Worm (Caenorhabditis elegans) whole organism, young adult: ENCODE results near the gene T19B10.5.

ENCODE experiments used
- F33H1.4 ChIP-seq: fragments of 200-800 bp; sonication (Bioruptor generic); IDR thresholded peaks from 2 replicates; pipeline ENCODE4 v1.3.6; 2022; ENCODE audit warnings: missing genetic modification reagents, missing genetic modification characterization, missing compliant biosample characterization
- F37B4.10 ChIP-seq: fragments of 200-800 bp; sonication (Bioruptor generic); IDR thresholded peaks from 2 replicates; pipeline ENCODE4 v1.3.6; 2022; ENCODE audit warnings: missing genetic modification characterization, missing compliant biosample characterization
- F52B5.7 ChIP-seq: sonication (generic microtip); optimal IDR thresholded peaks from 2 replicates; lab custom pipeline; 2016; ENCODE audit warnings: mild to moderate bottlenecking, missing genetic modification characterization, missing compliant biosample characterization
- F57A8.1 ChIP-seq: fragments of 200-800 bp; sonication (Bioruptor generic); optimal IDR thresholded peaks from 2 replicates; lab custom pipeline; 2018; ENCODE audit warnings: mild to moderate bottlenecking, missing genetic modification characterization, moderate library complexity, missing compliant biosample characterization
- K11D2.4 ChIP-seq: fragments of 200-800 bp; sonication (Bioruptor generic); IDR thresholded peaks from 2 replicates; pipeline ENCODE4 v1.3.6; 2022; ENCODE audit warnings: missing genetic modification reagents, missing genetic modification characterization, missing compliant biosample characterization
- T07F8.4 ChIP-seq: sonication (generic microtip); optimal IDR thresholded peaks from 2 replicates; lab custom pipeline; 2016; ENCODE audit warnings: mild to moderate bottlenecking, missing genetic modification characterization, moderate library complexity, missing compliant biosample characterization
- T26A5.8 ChIP-seq: sonication (generic microtip); optimal IDR thresholded peaks from 2 replicates; lab custom pipeline; 2016; ENCODE audit warnings: missing genetic modification characterization, missing compliant biosample characterization
- Y56A3A.18 ChIP-seq: fragments of 200-800 bp; sonication (Bioruptor generic); IDR thresholded peaks from 2 replicates; pipeline ENCODE4 v1.3.6; 2022; ENCODE audit warnings: missing genetic modification reagents, missing genetic modification characterization, missing compliant biosample characterization
- Y67H2A.10 ChIP-seq: fragments of 200-800 bp; sonication (Bioruptor generic); conservative IDR thresholded peaks from 2 replicates; pipeline ENCODE4 v1.3.6; 2022; ENCODE audit warnings: missing genetic modification reagents, missing genetic modification characterization, missing compliant biosample characterization
- ZK185.1 ChIP-seq: sonication (generic microtip); optimal IDR thresholded peaks from 2 replicates; lab custom pipeline; 2016; ENCODE audit warnings: mild to moderate bottlenecking, missing genetic modification characterization, missing compliant biosample characterization; ENCODE audit not compliant: poor library complexity, severe bottlenecking
- ama-1 ChIP-seq, 3 experiments: fragments of 150-350 bp in 1 of 3; sonication (generic microtip) in 2 of 3; optimal IDR thresholded peaks; 2 replicates each; lab custom pipeline; 2014 to 2018; ENCODE audit warnings: missing biosample characterization in 2 of 3, missing genetic modification characterization in 2 of 3, missing genetic modification reagents in 2 of 3
- attf-6 ChIP-seq: fragments of 200-800 bp; sonication (Bioruptor generic); IDR thresholded peaks from 2 replicates; pipeline ENCODE4 v1.3.6; 2022; ENCODE audit warnings: missing genetic modification reagents, missing genetic modification characterization, missing compliant biosample characterization
- ccch-3 ChIP-seq: fragments of 200-800 bp; sonication (Bioruptor generic); optimal IDR thresholded peaks from 2 replicates; lab custom pipeline; 2018; ENCODE audit warnings: mild to moderate bottlenecking, missing genetic modification characterization, missing compliant biosample characterization
- cebp-2 ChIP-seq: fragments of 200-800 bp; sonication (Bioruptor generic); IDR thresholded peaks from 2 replicates; pipeline ENCODE4 v1.3.6; 2022; ENCODE audit warnings: missing genetic modification characterization, missing compliant biosample characterization
- ceh-100 ChIP-seq: fragments of 200-800 bp; sonication (Bioruptor generic); IDR thresholded peaks from 2 replicates; pipeline ENCODE4 v1.3.6; 2022; ENCODE audit warnings: missing genetic modification reagents, missing genetic modification characterization, missing compliant biosample characterization
- chd-7 ChIP-seq: sonication (generic microtip); optimal IDR thresholded peaks from 2 replicates; lab custom pipeline; 2016; ENCODE audit warnings: mild to moderate bottlenecking, missing genetic modification characterization, moderate library complexity, missing compliant biosample characterization
- dox-1 ChIP-seq: fragments of 200-800 bp; sonication (Bioruptor generic); IDR thresholded peaks from 2 replicates; pipeline ENCODE4 v1.3.6; 2022; ENCODE audit warnings: missing genetic modification reagents, missing genetic modification characterization, missing compliant biosample characterization
- egl-44 ChIP-seq: fragments of 200-800 bp; sonication (Bioruptor generic); IDR thresholded peaks from 2 replicates; pipeline ENCODE4 v1.3.6; 2022; ENCODE audit warnings: missing genetic modification reagents, missing genetic modification characterization, missing compliant biosample characterization
- ets-4 ChIP-seq: fragments of 200-800 bp; sonication (Bioruptor generic); optimal IDR thresholded peaks from 2 replicates; lab custom pipeline; 2018; ENCODE audit warnings: mild to moderate bottlenecking, missing genetic modification characterization, missing compliant biosample characterization
- lag-1 ChIP-seq: fragments of 200-800 bp; sonication (Bioruptor generic); IDR thresholded peaks from 2 replicates; pipeline ENCODE4 v1.3.6; 2022; ENCODE audit warnings: missing genetic modification reagents, missing genetic modification characterization, missing compliant biosample characterization
- let-607 ChIP-seq, 2 experiments: fragments of 200-800 bp in 1 of 2; sonication (Bioruptor generic) in 1 of 2; sonication (generic microtip) in 1 of 2; optimal IDR thresholded peaks; 2 replicates each; lab custom pipeline; 2016 to 2018; ENCODE audit warnings: mild to moderate bottlenecking in 2 of 2, missing compliant biosample characterization in 2 of 2, missing genetic modification characterization in 2 of 2, moderate library complexity in 2 of 2, missing genotype in 1 of 2
- lin-26 ChIP-seq: fragments of 200-800 bp; sonication (Bioruptor generic); IDR thresholded peaks from 2 replicates; pipeline ENCODE4 v1.3.6; 2022; ENCODE audit warnings: missing genetic modification reagents, missing genetic modification characterization, missing compliant biosample characterization
- lin-40 ChIP-seq: sonication (generic microtip); optimal IDR thresholded peaks from 2 replicates; lab custom pipeline; 2016; ENCODE audit warnings: missing genetic modification characterization, mild to moderate bottlenecking, missing compliant biosample characterization, missing genotype, missing genetic modification reagents
- lin-54 ChIP-seq: fragments of 200-800 bp; sonication (Bioruptor generic); optimal IDR thresholded peaks from 2 replicates; lab custom pipeline; 2018; ENCODE audit warnings: mild to moderate bottlenecking, missing genetic modification characterization, missing compliant biosample characterization
- lir-1 ChIP-seq: fragments of 200-800 bp; sonication (Bioruptor generic); conservative IDR thresholded peaks from 2 replicates; pipeline ENCODE4 v1.3.6; 2022; ENCODE audit warnings: missing genetic modification reagents, missing genetic modification characterization, missing compliant biosample characterization
- madf-8 ChIP-seq: fragments of 200-800 bp; sonication (Bioruptor generic); conservative IDR thresholded peaks from 2 replicates; pipeline ENCODE4 v1.3.6; 2022; ENCODE audit warnings: missing genetic modification reagents, missing genetic modification characterization, missing compliant biosample characterization
- mcd-1 ChIP-seq: fragments of 200-800 bp; sonication (Bioruptor generic); IDR thresholded peaks from 2 replicates; pipeline ENCODE4 v1.3.6; 2022; ENCODE audit warnings: missing genetic modification reagents, missing genetic modification characterization, missing compliant biosample characterization
- mxl-1 ChIP-seq: sonication (generic microtip); optimal IDR thresholded peaks from 2 replicates; lab custom pipeline; 2016; ENCODE audit warnings: missing genetic modification characterization, missing compliant biosample characterization
- nhr-179 ChIP-seq: sonication (generic microtip); optimal IDR thresholded peaks from 2 replicates; lab custom pipeline; 2016; ENCODE audit warnings: mild to moderate bottlenecking, missing genetic modification characterization, missing compliant biosample characterization
- nhr-80 ChIP-seq: sonication (generic microtip); optimal IDR thresholded peaks from 2 replicates; lab custom pipeline; 2016; ENCODE audit warnings: missing genetic modification characterization, missing compliant biosample characterization
- pbrm-1 ChIP-seq: fragments of 200-800 bp; sonication (Bioruptor generic); IDR thresholded peaks from 2 replicates; pipeline ENCODE4 v1.3.6; 2022; ENCODE audit warnings: missing genetic modification reagents, missing genetic modification characterization, missing compliant biosample characterization
- repo-1 ChIP-seq: sonication (generic microtip); optimal IDR thresholded peaks from 2 replicates; lab custom pipeline; 2017; ENCODE audit warnings: mild to moderate bottlenecking, missing genetic modification characterization, missing compliant biosample characterization
- sdz-38 ChIP-seq: sonication (generic microtip); optimal IDR thresholded peaks from 2 replicates; lab custom pipeline; 2016; ENCODE audit warnings: missing genotype, missing genetic modification characterization, missing compliant biosample characterization
- snpc-3.4 ChIP-seq: sonication (generic microtip); optimal IDR thresholded peaks from 2 replicates; lab custom pipeline; 2017; ENCODE audit warnings: missing genetic modification characterization, mild to moderate bottlenecking, missing compliant biosample characterization, antibody characterized with exemption, moderate library complexity, missing genotype, missing genetic modification reagents
- sptf-2 ChIP-seq: fragments of 200-800 bp; sonication (Bioruptor generic); optimal IDR thresholded peaks from 2 replicates; lab custom pipeline; 2018; ENCODE audit warnings: mild to moderate bottlenecking, missing genetic modification characterization, missing compliant biosample characterization
- tbx-9 ChIP-seq: sonication (generic microtip); optimal IDR thresholded peaks from 2 replicates; lab custom pipeline; 2016; ENCODE audit warnings: borderline replicate concordance, missing genetic modification characterization, inconsistent platforms, missing compliant biosample characterization
- unc-130 ChIP-seq: sonication (generic microtip); optimal IDR thresholded peaks from 2 replicates; lab custom pipeline; 2016; ENCODE audit warnings: missing genetic modification reagents, missing genetic modification characterization, missing compliant biosample characterization
- ztf-18 ChIP-seq: sonication (generic microtip); optimal IDR thresholded peaks from 2 replicates; lab custom pipeline; 2016; ENCODE audit warnings: missing genotype, mild to moderate bottlenecking, missing genetic modification characterization, missing compliant biosample characterization

T19B10.5 gene

DNA sequence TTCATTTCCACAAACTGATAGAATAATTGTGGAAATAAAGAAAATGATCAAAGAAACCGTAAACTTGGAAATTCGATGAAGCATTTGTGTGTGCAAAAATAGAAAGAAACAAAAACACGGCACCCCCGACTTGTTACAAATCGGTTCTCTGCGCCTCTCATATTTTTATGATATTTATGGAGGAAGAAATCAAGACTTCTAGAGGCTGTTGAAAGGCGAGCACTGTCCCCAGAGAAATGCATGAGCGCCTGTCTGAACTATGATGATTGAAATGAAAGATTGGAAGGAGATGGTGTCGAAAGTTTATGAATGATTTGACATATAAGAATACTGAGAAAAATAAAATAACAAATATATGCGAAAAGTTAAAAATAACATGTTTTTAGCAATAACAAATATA, 24.4 kb downstream of the T19B10.5 start, which contains the start of gene lgc-36:
Gene lgc-36 (minus strand): TSS at position 101 of the 400 bp plus-strand sequence.
- TF ChIP-seq F57A8.1 (GFP tag; lab: Kevin White, UChicago): no peak

DNA sequence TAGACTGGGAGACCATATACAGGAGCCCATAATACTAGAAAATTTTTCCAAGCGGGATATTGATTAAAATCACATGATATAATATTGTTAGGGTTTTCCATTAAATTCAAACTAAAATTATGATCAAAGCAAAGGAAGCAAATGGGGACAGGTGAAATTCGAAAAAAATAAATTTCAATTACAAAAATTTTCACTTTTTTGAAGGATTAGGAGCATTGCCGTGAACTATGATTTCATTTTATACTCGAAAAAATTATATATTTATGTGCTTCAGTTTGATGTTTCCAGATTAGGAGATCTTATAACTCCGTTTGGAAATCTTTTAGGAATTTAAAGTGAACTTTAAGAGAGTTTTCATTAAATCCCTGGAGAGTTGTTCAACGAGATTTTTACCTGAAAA, 26.2 kb downstream of the T19B10.5 start, which contains the start of gene F07B10.7:
Gene F07B10.7 (minus strand): TSS at position 101 of the 400 bp plus-strand sequence.
- TF ChIP-seq ccch-3 (GFP tag; lab: Kevin White, UChicago) (no peak), madf-8 (no peak), sptf-2 (GFP tag; lab: Kevin White, UChicago) (no peak), sdz-38 (tag; lab: Kevin White, UChicago) (no peak)

DNA sequence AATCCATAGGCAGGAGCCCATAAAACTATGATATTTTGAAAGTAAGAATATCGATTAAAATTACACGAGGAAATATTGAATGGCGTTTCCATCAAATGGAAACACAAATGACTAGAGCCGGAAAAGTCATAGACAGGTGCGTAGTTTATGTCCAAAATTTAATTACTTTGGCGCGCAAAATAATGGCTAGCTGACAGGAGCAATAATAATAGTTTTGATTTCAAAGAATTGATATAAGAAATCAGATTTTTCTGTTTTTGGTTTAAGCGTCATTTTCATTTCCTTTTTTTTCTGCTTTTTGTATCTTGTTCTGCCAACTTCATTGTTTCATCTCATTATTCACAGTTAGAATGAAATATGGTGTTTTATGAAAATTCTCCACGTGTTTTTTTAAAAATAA, 28.6 kb downstream of the T19B10.5 start, which contains the start of gene F07B10.4:
Gene F07B10.4 (minus strand): TSS at position 101 of the 400 bp plus-strand sequence.
- TF ChIP-seq lin-26 (GFP tag; lab: Robert Waterston, UW) (no peak), mcd-1 (no peak), K11D2.4 (GFP tag; lab: Robert Waterston, UW) (no peak), attf-6 (GFP tag; lab: Robert Waterston, UW) (no peak), ZK185.1 (tag; lab: Kevin White, UChicago) (no peak), F37B4.10 (GFP tag; lab: Robert Waterston, UW) (no peak), ceh-100 (GFP tag; lab: Robert Waterston, UW) (no peak), Y67H2A.10 (GFP tag; lab: Robert Waterston, UW) (no peak), T26A5.8 (tag; lab: Kevin White, UChicago) (no peak), lir-1 (GFP tag; lab: Robert Waterston, UW) (no peak), let-607 (tag; optimal IDR thresholded peaks at IDR 0.05; lab: Kevin White, UChicago) (no peak), sdz-38 (tag; lab: Kevin White, UChicago) (no peak), cebp-2 (GFP tag; lab: Robert Waterston, UW) (no peak), lin-54 (GFP tag; lab: Kevin White, UChicago) (no peak), tbx-9 (no peak), lag-1 (GFP tag; lab: Robert Waterston, UW) (no peak), snpc-3.4 (tag; lab: Kevin White, UChicago) (no peak), repo-1 (tag; lab: Kevin White, UChicago) (no peak)

DNA sequence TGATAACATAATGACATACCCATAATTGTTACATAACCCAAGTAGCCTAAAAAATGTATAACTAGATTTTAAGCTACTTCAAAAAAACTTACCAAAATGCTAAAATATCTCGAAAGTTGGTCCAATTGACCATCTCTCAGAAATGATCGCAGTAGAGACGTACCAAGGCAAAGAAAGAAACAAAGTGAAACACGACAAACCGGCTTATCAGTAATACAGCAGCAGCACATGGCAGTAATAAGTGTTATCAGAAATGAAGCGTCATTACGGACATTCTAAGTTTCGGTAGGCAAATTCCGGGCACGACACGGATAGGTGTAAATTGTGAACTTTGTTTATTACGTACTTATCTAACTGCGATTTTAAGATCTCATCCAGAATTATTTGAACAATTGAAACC, 31.0 kb downstream of the T19B10.5 start, which contains the start of gene cln-3.1:
Gene cln-3.1 (minus strand): TSS at position 171 of the 400 bp plus-strand sequence.
- TF ChIP-seq nhr-80 (tag; lab: Kevin White, UChicago): peak; percentile 61
- no peak for TF ChIP-seq T07F8.4 (tag; lab: Kevin White, UChicago)
- no peak for TF ChIP-seq Y56A3A.18 (GFP tag; lab: Robert Waterston, UW)

DNA sequence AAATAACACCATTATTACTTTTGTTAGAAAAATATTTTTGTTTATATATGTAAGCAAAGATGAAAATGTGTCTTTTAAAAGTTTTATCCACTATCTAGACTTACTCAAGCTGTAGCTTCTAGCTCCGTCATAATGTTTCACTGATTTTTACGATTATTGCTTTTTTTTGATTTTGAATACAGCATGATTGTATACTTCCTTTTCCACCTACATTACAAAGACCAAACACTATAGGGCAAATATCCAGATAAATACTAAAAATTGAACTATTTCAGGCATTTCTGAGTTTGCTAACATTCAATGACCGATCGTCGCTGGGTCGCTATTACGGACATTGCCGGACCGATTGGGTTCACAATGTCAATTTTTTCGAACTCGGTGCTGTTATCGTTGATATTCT, 32.2 kb downstream of the T19B10.5 start, which contains the start of gene str-116:
Gene str-116 (plus strand): TSS at position 301 of the 400 bp plus-strand sequence.
- TF ChIP-seq nhr-179 (no peak), ama-1 (optimal IDR thresholded peaks at IDR 0.05; lab: Kevin White, UChicago) (no peak), ama-1 (GFP tag; optimal IDR thresholded peaks at IDR 0.05; lab: Kevin White, UChicago) (no peak), F33H1.4 (GFP tag; lab: Robert Waterston, UW) (no peak), mxl-1 (tag; lab: Kevin White, UChicago) (no peak), ccch-3 (GFP tag; lab: Kevin White, UChicago) (no peak), lir-1 (GFP tag; lab: Robert Waterston, UW) (no peak), dox-1 (GFP tag; lab: Robert Waterston, UW) (no peak), egl-44 (no peak), tbx-9 (no peak), ets-4 (GFP tag; lab: Kevin White, UChicago) (no peak), ztf-18 (tag; lab: Kevin White, UChicago) (no peak), pbrm-1 (no peak), lag-1 (GFP tag; lab: Robert Waterston, UW) (no peak), lin-40 (tag; lab: Kevin White, UChicago) (no peak), F52B5.7 (tag; lab: Kevin White, UChicago) (no peak), chd-7 (tag; lab: Kevin White, UChicago) (no peak), unc-130 (no peak)
